Fruit fly (Drosophila melanogaster): ENCODE results near the gene CG13001.

DNA sequence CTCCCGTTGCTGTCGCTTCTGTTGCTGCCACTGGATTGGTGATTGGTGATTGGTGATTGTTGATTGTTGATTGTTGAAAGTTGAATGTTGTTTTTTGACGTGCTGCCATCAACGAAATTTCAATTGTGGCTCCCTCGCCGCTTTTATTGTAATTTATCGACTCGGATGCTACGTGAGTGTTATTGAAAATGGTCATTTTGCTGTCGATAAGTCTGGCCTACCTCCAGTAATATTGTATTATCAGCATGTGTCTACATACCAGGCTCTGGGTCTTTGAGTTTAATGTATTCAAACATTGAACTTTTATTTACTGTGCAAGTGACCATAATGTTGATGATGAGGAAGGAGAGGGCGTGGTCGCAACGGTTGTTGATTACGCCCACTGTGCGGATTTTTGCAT is 40.2 kb downstream of the CG13001 start:
- TF ChIP-seq psq (GFP tag; optimal IDR thresholded peaks at IDR 0.05) (no peak), CG32264 (GFP tag; optimal IDR thresholded peaks at IDR 0.05) (no peak), OdsH (GFP tag; optimal IDR thresholded peaks at IDR 0.05) (no peak), brk (GFP tag; optimal IDR thresholded peaks at IDR 0.05) (no peak), Abd-B (GFP tag; optimal IDR thresholded peaks at IDR 0.05) (no peak), h (GFP tag; optimal IDR thresholded peaks at IDR 0.05) (no peak), fru (GFP tag; optimal IDR thresholded peaks at IDR 0.05) (no peak), Dif (GFP tag; optimal IDR thresholded peaks at IDR 0.05; ENCODE audit: partially characterized antibody) (no peak), GATAd (GFP tag; optimal IDR thresholded peaks at IDR 0.05) (no peak), pan (optimal IDR thresholded peaks at IDR 0.05) (no peak), HLH106 (tag; optimal IDR thresholded peaks at IDR 0.05) (no peak)
